Worm (Caenorhabditis elegans): ENCODE data around the gene xbx-4.

Gene xbx-4

ce11 chrIV:2142320-2142719 lies 27.9 kb downstream of the xbx-4 start:
- TF ChIP-seq pqm-1 (tag; optimal IDR thresholded peaks at IDR 0.05) (no peak), ref-2 (tag; optimal IDR thresholded peaks at IDR 0.05) (peak; percentile 55)

- TF ChIP-seq pha-2 (tag; optimal IDR thresholded peaks at IDR 0.05) (no peak), ttx-3 (tag; optimal IDR thresholded peaks at IDR 0.05) (no peak), ceh-30 (tag; optimal IDR thresholded peaks at IDR 0.05) (no peak), hlh-30 (tag; optimal IDR thresholded peaks at IDR 0.05; ENCODE audit: insufficient read depth) (no peak), ceh-2 (tag; optimal IDR thresholded peaks at IDR 0.05) (no peak), K02D7.2 (tag; optimal IDR thresholded peaks at IDR 0.05) (no peak), ceh-45 (GFP tag; IDR thresholded peaks at IDR 0.05) (no peak), unc-86 (tag; optimal IDR thresholded peaks at IDR 0.05) (no peak), ceh-48 (tag; optimal IDR thresholded peaks at IDR 0.05) (no peak), npax-4 (tag; optimal IDR thresholded peaks at IDR 0.05) (no peak)
Observed at ce11 chrIV:2149247-2149756, 34.9 kb downstream of the xbx-4 start, which contains the start of gene C54E4.5. Gene C54E4.5 (minus strand): TSS chrIV:2149297.

ce11 chrIV:2156239-2156638 lies 41.8 kb downstream of the xbx-4 start:
- TF ChIP-seq ceh-6 (GFP tag; optimal IDR thresholded peaks at IDR 0.05) (no peak), dve-1 (tag; optimal IDR thresholded peaks at IDR 0.05) (peak; percentile 93), ceh-31 (tag; optimal IDR thresholded peaks at IDR 0.05) (no peak)

- TF ChIP-seq pag-3 (tag; optimal IDR thresholded peaks at IDR 0.05; ENCODE audit: borderline replicate concordance) (no peak), sox-2 (GFP tag; IDR thresholded peaks at IDR 0.05) (no peak), eyg-1 (tag; optimal IDR thresholded peaks at IDR 0.05) (no peak), unc-55 (GFP tag; optimal IDR thresholded peaks at IDR 0.05) (no peak), dve-1 (tag; optimal IDR thresholded peaks at IDR 0.05) (no peak), hlh-6 (tag; optimal IDR thresholded peaks at IDR 0.05) (no peak), Y22D7AL.16 (tag; optimal IDR thresholded peaks at IDR 0.05) (no peak), K02D7.2 (tag; optimal IDR thresholded peaks at IDR 0.05) (no peak)
Observed at ce11 chrIV:2159069-2159468, 44.6 kb downstream of the xbx-4 start, which contains the start of gene gcy-37. Gene gcy-37 (minus strand): TSS chrIV:2159169.

- TF ChIP-seq rnt-1 (tag; optimal IDR thresholded peaks at IDR 0.05) (no peak), ceh-2 (tag; optimal IDR thresholded peaks at IDR 0.05) (no peak), fax-1 (tag; optimal IDR thresholded peaks at IDR 0.05) (no peak), elt-2 (tag; optimal IDR thresholded peaks at IDR 0.05) (no peak), ama-1 (optimal IDR thresholded peaks at IDR 0.05) (no peak), nhr-11 (tag; optimal IDR thresholded peaks at IDR 0.05) (no peak), unc-3 (GFP tag; conservative IDR thresholded peaks at IDR 0.05) (no peak), unc-3 (tag; optimal IDR thresholded peaks at IDR 0.05) (no peak), fkh-10 (GFP tag; optimal IDR thresholded peaks at IDR 0.05) (no peak), mec-3 (tag; optimal IDR thresholded peaks at IDR 0.05; ENCODE audit: borderline replicate concordance) (no peak), hlh-13 (GFP tag; optimal IDR thresholded peaks at IDR 0.05) (no peak), ceh-31 (tag; optimal IDR thresholded peaks at IDR 0.05) (no peak)
Observed at ce11 chrIV:2162256-2162655, 47.8 kb downstream of the xbx-4 start.

Data from whole organism, late embryonic.